Fruit fly (Drosophila melanogaster) Kc167 (cell line): Measurements from ENCODE around the gene CG2162.

Experiments
- Myc ChIP-seq: fragments of >200 bp; optimal IDR thresholded peaks from 2 replicates; lab custom pipeline; 2017; ENCODE audit warnings: missing external identifiers
- h ChIP-seq: fragments of >200 bp; optimal IDR thresholded peaks from 3 replicates; lab custom pipeline; 2018; ENCODE audit warnings: missing external identifiers
- insv ChIP-seq: fragments of >200 bp; optimal IDR thresholded peaks from 3 replicates; lab custom pipeline; 2018; ENCODE audit warnings: missing external identifiers
- psq ChIP-seq: fragments of >200 bp; optimal IDR thresholded peaks from 2 replicates; lab custom pipeline; 2017; ENCODE audit warnings: missing external identifiers
- ttk ChIP-seq: sonication (Bioruptor generic); optimal IDR thresholded peaks from 2 replicates; lab custom pipeline; 2017; ENCODE audit warnings: missing external identifiers

DNA sequence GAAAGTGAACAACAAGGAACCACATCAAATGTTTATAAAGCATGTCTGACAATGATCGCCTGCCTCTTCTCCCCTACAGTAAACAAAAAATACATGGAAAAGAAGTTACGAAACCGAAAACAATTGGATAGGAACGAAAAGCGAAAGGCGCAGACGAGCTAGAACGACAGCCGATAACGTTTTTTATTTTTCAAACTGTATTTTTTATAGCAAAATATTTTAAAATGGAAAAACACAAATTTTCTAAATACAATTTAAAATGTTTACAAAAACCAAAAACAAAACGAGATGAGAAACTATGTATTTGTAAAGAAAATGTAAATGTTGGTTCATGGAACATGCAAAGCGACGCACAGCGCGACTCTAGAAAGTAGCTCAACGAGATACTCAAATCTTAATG, 54.0 kb downstream of the CG2162 start:
- TF ChIP-seq insv: no peak
- TF ChIP-seq h (lab: Kevin White, UChicago): no peak
- no peak for TF ChIP-seq ttk (lab: Kevin White, UChicago)
- TF ChIP-seq Myc (lab: Kevin White, UChicago): no peak
- TF ChIP-seq psq (lab: Kevin White, UChicago): no peak
